Fruit fly (Drosophila melanogaster): ENCODE data around the gene CG31862.
A peak's percentile ranks its signal among the peaks of the same experiment; 100 is the strongest.

CG31862 gene

DNA sequence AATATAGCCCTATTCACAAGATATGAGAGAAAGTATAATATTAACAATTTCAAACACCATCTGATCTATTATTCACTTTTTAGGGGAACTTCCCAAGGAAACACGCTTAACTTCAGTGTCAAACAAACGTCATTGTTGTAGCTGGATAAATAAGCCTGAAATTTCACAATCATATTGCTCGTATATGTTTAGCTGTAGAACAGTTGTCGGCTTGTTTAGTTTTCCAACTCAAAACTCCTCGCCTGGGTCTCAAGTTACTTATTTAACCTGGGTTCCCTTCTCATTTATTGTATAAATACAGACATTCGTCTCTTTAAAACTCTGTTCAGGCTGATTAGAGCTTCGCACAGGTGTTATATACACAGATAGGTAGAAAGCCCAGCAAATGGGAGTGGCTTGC lies 33.8 kb downstream of the CG31862 start (continued):
- TF ChIP-seq mam (GFP tag; optimal IDR thresholded peaks at IDR 0.05) (peak; percentile 2), Neu2 (GFP tag; optimal IDR thresholded peaks at IDR 0.05; ENCODE audit: borderline replicate concordance) (no peak), ttk (GFP tag; IDR thresholded peaks at IDR 0.05) (no peak), CG34422 (GFP tag; IDR thresholded peaks at IDR 0.05) (no peak), NC2β (GFP tag; optimal IDR thresholded peaks at IDR 0.05) (peak; percentile 15), CG4854 (GFP tag; optimal IDR thresholded peaks at IDR 0.05) (peak; percentile 42), Fer1 (GFP tag; optimal IDR thresholded peaks at IDR 0.05) (peak; percentile 65), CG16779 (GFP tag; IDR thresholded peaks at IDR 0.05) (no peak), Rfx (GFP tag; IDR thresholded peaks at IDR 0.05) (peak; percentile 51; the same call in 1 of the 2 replicates), otp (GFP tag; IDR thresholded peaks at IDR 0.05) (peak; percentile 58; the same call in 1 of the 3 replicates), her (GFP tag; optimal IDR thresholded peaks at IDR 0.05) (peak; percentile 37), hb (GFP tag; IDR thresholded peaks at IDR 0.05; ENCODE audit: partially characterized antibody) (no peak), dm (GFP tag; optimal IDR thresholded peaks at IDR 0.05) (no peak), salm (tag; optimal IDR thresholded peaks at IDR 0.05) (no peak), CG17568 (GFP tag; optimal IDR thresholded peaks at IDR 0.05) (peak; percentile 59), Camta (GFP tag; optimal IDR thresholded peaks at IDR 0.05) (no peak), CG1792 (GFP tag; optimal IDR thresholded peaks at IDR 0.05) (peak; percentile 13), run (tag; optimal IDR thresholded peaks at IDR 0.05) (no peak), caup (GFP tag; optimal IDR thresholded peaks at IDR 0.05; ENCODE audit: severe bottlenecking) (peak; percentile 55), fd3F (GFP tag; optimal IDR thresholded peaks at IDR 0.05) (peak; percentile 46), CG6683 (GFP tag; optimal IDR thresholded peaks at IDR 0.05) (peak; percentile 38), NfI (GFP tag; optimal IDR thresholded peaks at IDR 0.05) (no peak), Trl (optimal IDR thresholded peaks at IDR 0.05) (no peak), Trl (GFP tag; optimal IDR thresholded peaks at IDR 0.05) (peak; percentile 44), Sox102F (GFP tag; optimal IDR thresholded peaks at IDR 0.05) (peak; percentile 14), CG11093 (GFP tag; IDR thresholded peaks at IDR 0.05) (no peak), CG15601 (tag; optimal IDR thresholded peaks at IDR 0.05) (peak; percentile 58), sc (optimal IDR thresholded peaks at IDR 0.05) (no peak), sc (GFP tag; optimal IDR thresholded peaks at IDR 0.05) (no peak), CG11398 (GFP tag; optimal IDR thresholded peaks at IDR 0.05) (peak; percentile 1), bcd (GFP tag; optimal IDR thresholded peaks at IDR 0.05) (peak; percentile 12), seq (GFP tag; IDR thresholded peaks at IDR 0.05) (peak; percentile 51; the same call in 1 of the 2 replicates), cwo (GFP tag; optimal IDR thresholded peaks at IDR 0.05) (peak; percentile 26), gem (tag; optimal IDR thresholded peaks at IDR 0.05) (peak; percentile 37), CG10274 (GFP tag; optimal IDR thresholded peaks at IDR 0.05) (no peak), schlank (tag; optimal IDR thresholded peaks at IDR 0.05) (peak; percentile 34), CG13424 (tag; optimal IDR thresholded peaks at IDR 0.05) (no peak), chinmo (GFP tag; IDR thresholded peaks at IDR 0.05; ENCODE audit: partially characterized antibody) (no peak), al (GFP tag; IDR thresholded peaks at IDR 0.05) (no peak), Ada2b (GFP tag; IDR thresholded peaks at IDR 0.05) (no peak), CG31441 (GFP tag; IDR thresholded peaks at IDR 0.05) (no peak), fd64A (GFP tag; optimal IDR thresholded peaks at IDR 0.05) (peak; percentile 25), Med (GFP tag) (peak; percentile 86), CG16863 (GFP tag; optimal IDR thresholded peaks at IDR 0.05) (peak; percentile 2), Pdp1 (GFP tag; optimal IDR thresholded peaks at IDR 0.05) (no peak), Mad (GFP tag; optimal IDR thresholded peaks at IDR 0.05) (no peak), disco-r (GFP tag; optimal IDR thresholded peaks at IDR 0.05) (peak; percentile 26), Fer3 (tag; optimal IDR thresholded peaks at IDR 0.05) (peak; percentile 55), Meics (GFP tag; optimal IDR thresholded peaks at IDR 0.05) (peak; percentile 56), CG7271 (tag; optimal IDR thresholded peaks at IDR 0.05) (no peak), sisA (GFP tag; IDR thresholded peaks at IDR 0.05) (no peak)
